Worm (Caenorhabditis elegans): ENCODE data around the gene srab-14.

The srab-14 gene

DNA sequence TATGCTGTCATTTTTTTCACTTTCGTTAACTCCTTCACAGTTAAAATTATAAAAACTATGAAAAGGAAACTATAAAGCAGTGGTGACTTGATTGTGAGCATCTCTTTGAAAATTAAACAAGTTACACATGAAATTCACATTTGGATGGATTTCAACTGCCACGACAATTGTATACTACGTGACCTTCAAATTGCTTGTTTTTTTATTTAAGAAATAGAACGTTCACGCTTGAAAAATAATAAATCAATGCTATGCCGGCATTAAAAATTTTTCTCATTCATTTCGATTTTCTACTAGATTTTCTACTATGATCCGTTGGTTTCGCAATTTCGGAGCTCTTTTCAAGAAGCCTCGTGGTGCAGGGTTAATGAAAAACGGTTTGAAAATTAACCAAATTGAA is 26.2 kb upstream of the srab-14 start, which contains the start of the genes ZK1290.7 and rnh-1.1:
ZK1290.7 (minus strand) TSS at position 101 of the 400 bp plus-strand sequence.
rnh-1.1 (plus strand) TSS at position 281 of the 400 bp plus-strand sequence.
- no peak for TF ChIP-seq saeg-2 (GFP tag; IDR thresholded peaks at IDR 0.05)
- peak in 1 of 2 experiments; percentile 40 for TF ChIP-seq unc-62 (GFP tag; optimal IDR thresholded peaks at IDR 0.05 in 1 of 2)
- TF ChIP-seq unc-62 (tag; optimal IDR thresholded peaks at IDR 0.05), result no peak

- TF ChIP-seq nhr-237 (tag; optimal IDR thresholded peaks at IDR 0.05) (no peak), ceh-62 (tag; optimal IDR thresholded peaks at IDR 0.05) (no peak), lin-1 (GFP tag; IDR thresholded peaks at IDR 0.05) (no peak), ceh-20 (GFP tag; IDR thresholded peaks at IDR 0.05) (no peak), lin-39 (tag; optimal IDR thresholded peaks at IDR 0.05) (no peak), rbr-2 (tag; optimal IDR thresholded peaks at IDR 0.05) (no peak), unc-62 (GFP tag; optimal IDR thresholded peaks at IDR 0.05 in 1 of 2) (no peak), unc-62 (tag; optimal IDR thresholded peaks at IDR 0.05) (no peak), mxl-3 (GFP tag; optimal IDR thresholded peaks at IDR 0.05) (no peak), tra-1 (GFP tag; IDR thresholded peaks at IDR 0.05) (no peak), lin-15B (tag; optimal IDR thresholded peaks at IDR 0.05) (no peak), pqm-1 (tag; optimal IDR thresholded peaks at IDR 0.05) (no peak), nhr-102 (tag; optimal IDR thresholded peaks at IDR 0.05) (no peak), zag-1 (tag; optimal IDR thresholded peaks at IDR 0.05) (no peak), ctbp-1 (GFP tag; IDR thresholded peaks at IDR 0.05) (no peak), ZK337.2 (GFP tag; IDR thresholded peaks at IDR 0.05) (no peak), set-16 (GFP tag; IDR thresholded peaks at IDR 0.05) (no peak), fos-1 (tag; optimal IDR thresholded peaks at IDR 0.05) (no peak)
Measured at ce11 chrII:7523281-7523680, 24.0 kb upstream of the srab-14 start, which contains the start of gene ZK1290.15. Gene ZK1290.15 (plus strand): TSS chrII:7523581.

DNA sequence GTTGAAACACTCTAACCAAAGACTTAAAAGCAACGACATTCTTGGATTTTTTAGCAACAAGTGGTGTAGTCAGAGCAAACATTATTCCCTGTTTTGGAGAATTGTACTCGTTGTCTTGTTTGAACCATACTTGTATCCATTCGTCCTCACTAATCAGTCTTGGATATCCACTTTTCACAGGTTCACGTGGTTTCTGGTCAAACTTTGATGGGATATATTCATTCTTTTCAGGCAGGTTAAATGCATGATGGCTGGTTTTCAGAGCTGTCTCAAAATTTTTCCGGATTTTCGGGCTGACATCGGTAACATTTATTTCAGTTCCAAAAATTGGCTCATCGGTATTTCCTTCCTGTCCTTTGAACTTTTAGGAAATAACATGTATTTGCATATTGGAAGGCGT is 22.1 kb upstream of the srab-14 start:
- TF ChIP-seq unc-62 (GFP tag; optimal IDR thresholded peaks at IDR 0.05 in 1 of 2), result peak in 1 of 2 experiments; percentile 95
- no peak for TF ChIP-seq unc-62 (tag; optimal IDR thresholded peaks at IDR 0.05)
- no peak for TF ChIP-seq ceh-20 (GFP tag; IDR thresholded peaks at IDR 0.05)

DNA sequence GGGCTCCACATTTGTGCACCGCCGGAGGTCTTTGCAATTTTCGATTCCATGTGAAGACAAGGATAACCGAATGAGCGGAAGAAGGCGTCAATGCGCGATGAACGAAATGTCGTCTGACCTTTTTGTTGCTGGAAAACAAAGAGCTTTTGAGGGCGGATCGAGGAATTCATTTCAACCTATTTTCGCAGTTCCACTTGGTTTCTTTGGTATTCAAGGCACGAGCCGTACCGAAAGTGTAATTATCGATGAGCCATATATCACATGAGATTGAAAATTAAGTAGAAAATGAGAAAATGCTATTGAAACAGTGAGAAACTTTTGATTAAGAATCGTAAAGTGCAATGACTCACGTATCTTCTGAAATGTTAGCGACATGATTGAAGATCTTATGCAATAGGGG is 19.9 kb upstream of the srab-14 start, which contains the start of gene glb-9:
glb-9 (minus strand) TSS at position 101 of the 400 bp plus-strand sequence.
- no peak for TF ChIP-seq dmd-6 (GFP tag; IDR thresholded peaks at IDR 0.05)
- TF ChIP-seq zip-11 (GFP tag; IDR thresholded peaks at IDR 0.05), result no peak
- no peak for TF ChIP-seq nhr-41 (GFP tag; IDR thresholded peaks at IDR 0.05)
- TF ChIP-seq pqm-1 (tag; optimal IDR thresholded peaks at IDR 0.05), result no peak
- TF ChIP-seq dpl-1 (GFP tag; optimal IDR thresholded peaks at IDR 0.05), result no peak
- TF ChIP-seq sdz-12 (GFP tag; optimal IDR thresholded peaks at IDR 0.05), result no peak
- TF ChIP-seq attf-4 (tag; optimal IDR thresholded peaks at IDR 0.05), result no peak
- TF ChIP-seq gei-8 (GFP tag; optimal IDR thresholded peaks at IDR 0.05), result no peak
- TF ChIP-seq nhr-11 (tag; optimal IDR thresholded peaks at IDR 0.05), result no peak
- TF ChIP-seq unc-62 (GFP tag; optimal IDR thresholded peaks at IDR 0.05 in 1 of 2), result no peak
- no peak for TF ChIP-seq unc-62 (tag; optimal IDR thresholded peaks at IDR 0.05)
- no peak for TF ChIP-seq cey-2 (tag; optimal IDR thresholded peaks at IDR 0.05; ENCODE audit: borderline replicate concordance, insufficient read depth)
- TF ChIP-seq unc-130 (GFP tag; optimal IDR thresholded peaks at IDR 0.05), result no peak
- TF ChIP-seq nhr-10 (tag; optimal IDR thresholded peaks at IDR 0.05), result no peak
- no peak for TF ChIP-seq T20F7.1 (GFP tag; optimal IDR thresholded peaks at IDR 0.05)
- TF ChIP-seq spr-3 (GFP tag; optimal IDR thresholded peaks at IDR 0.05), result no peak

- TF ChIP-seq R02D3.7 (tag; optimal IDR thresholded peaks at IDR 0.05), result no peak
- TF ChIP-seq ctbp-1 (GFP tag; IDR thresholded peaks at IDR 0.05), result no peak
- no peak for TF ChIP-seq Y75B8A.6 (GFP tag; IDR thresholded peaks at IDR 0.05)
Measured at ce11 chrII:7505005-7505404, 5.7 kb upstream of the srab-14 start, which contains the start of gene C28F5.1. Gene C28F5.1 (plus strand): TSS chrII:7505305.
